Worm (Caenorhabditis elegans) whole organism, L4 larva: ENCODE data around the gene dsb-3.

ENCODE experiments used
- D1046.2 ChIP-seq: fragments of 200-800 bp; sonication (Bioruptor generic); IDR thresholded peaks from 2 replicates; pipeline ENCODE4 v1.3.6; 2022; ENCODE audit warnings: missing genetic modification characterization, missing compliant biosample characterization
- F37D6.2 ChIP-seq: sonication (generic microtip); optimal IDR thresholded peaks from 2 replicates; lab custom pipeline; 2016; ENCODE audit warnings: mild to moderate bottlenecking, missing genetic modification characterization, missing compliant biosample characterization
- F44E2.7 ChIP-seq: fragments of 200-800 bp; sonication (Bioruptor generic); IDR thresholded peaks from 2 replicates; pipeline ENCODE4 v2.1.2; 2022; ENCODE audit warnings: missing genetic modification characterization, missing compliant biosample characterization
- R02D3.7 ChIP-seq: fragments of 150-350 bp; sonication (generic microtip); optimal IDR thresholded peaks from 3 replicates; lab custom pipeline; 2014; ENCODE audit warnings: missing biosample characterization, missing genetic modification characterization
- T20F7.1 ChIP-seq: fragments of 200-800 bp; sonication (Bioruptor generic); optimal IDR thresholded peaks from 2 replicates; lab custom pipeline; 2018; ENCODE audit warnings: mild to moderate bottlenecking, missing genetic modification characterization, missing compliant biosample characterization
- T26A8.4 ChIP-seq: fragments of 200-800 bp; sonication (Bioruptor generic); IDR thresholded peaks from 2 replicates; pipeline ENCODE4 v1.3.6; 2022; ENCODE audit warnings: missing genetic modification characterization, missing compliant biosample characterization
- ama-1 ChIP-seq: fragments of 150-350 bp; optimal IDR thresholded peaks from 2 replicates; lab custom pipeline; 2014; ENCODE audit warnings: inconsistent platforms, mixed read lengths
- arid-1 ChIP-seq: fragments of 200-800 bp; sonication (Bioruptor generic); conservative IDR thresholded peaks from 2 replicates; pipeline ENCODE4 v1.3.6; 2022; ENCODE audit warnings: missing genetic modification reagents, missing genetic modification characterization, missing compliant biosample characterization
- ceh-82 ChIP-seq: sonication (generic microtip); optimal IDR thresholded peaks from 2 replicates; lab custom pipeline; 2017; ENCODE audit warnings: missing biosample characterization, missing genetic modification characterization
- daf-16 ChIP-seq, 3 experiments: sonication (generic microtip); optimal IDR thresholded peaks; 2 replicates each; lab custom pipeline; 2016 to 2017; ENCODE audit warnings: missing genetic modification characterization in 3 of 3, missing genetic modification reagents in 3 of 3, mild to moderate bottlenecking in 2 of 3, missing compliant biosample characterization in 2 of 3, missing biosample characterization in 1 of 3, moderate library complexity in 1 of 3
- dmd-6 ChIP-seq: fragments of 200-800 bp; sonication (Bioruptor generic); IDR thresholded peaks from 2 replicates; pipeline ENCODE4 v1.3.6; 2022; ENCODE audit warnings: missing genetic modification reagents, missing genetic modification characterization, missing compliant biosample characterization
- dve-1 ChIP-seq: sonication (generic microtip); optimal IDR thresholded peaks from 2 replicates; lab custom pipeline; 2017; ENCODE audit warnings: antibody characterized with exemption, mild to moderate bottlenecking, missing genetic modification characterization, missing compliant biosample characterization; ENCODE audit not compliant: insufficient read depth
- egl-27 ChIP-seq: sonication (generic microtip); optimal IDR thresholded peaks from 3 replicates; lab custom pipeline; 2017; ENCODE audit warnings: missing biosample characterization, missing genetic modification reagents, missing genetic modification characterization
- hlh-11 ChIP-seq: fragments of 200-800 bp; sonication (Bioruptor generic); optimal IDR thresholded peaks from 2 replicates; lab custom pipeline; 2018; ENCODE audit warnings: mild to moderate bottlenecking, missing genetic modification characterization, missing compliant biosample characterization
- hlh-30 ChIP-seq: sonication (generic microtip); optimal IDR thresholded peaks from 2 replicates; lab custom pipeline; 2017; ENCODE audit warnings: antibody characterized with exemption, mild to moderate bottlenecking, missing genetic modification characterization, missing compliant biosample characterization; ENCODE audit not compliant: insufficient read depth
- lin-13 ChIP-seq: fragments of 150-350 bp; optimal IDR thresholded peaks from 2 replicates; lab custom pipeline; 2014; ENCODE audit warnings: missing biosample characterization, missing genetic modification reagents, missing genetic modification characterization
- lin-38 ChIP-seq: fragments of 200-800 bp; sonication (Bioruptor generic); IDR thresholded peaks from 2 replicates; pipeline ENCODE4 v1.3.6; 2022; ENCODE audit warnings: missing genetic modification reagents, missing genetic modification characterization, missing compliant biosample characterization
- lsy-2 ChIP-seq, 2 experiments: fragments of 150-350 bp in 1 of 2; sonication (generic microtip) in 1 of 2; optimal IDR thresholded peaks; 2 replicates each; lab custom pipeline; 2014 to 2017; ENCODE audit warnings: missing biosample characterization in 2 of 2, missing genetic modification characterization in 2 of 2
- madf-9 ChIP-seq: fragments of 200-800 bp; sonication (Bioruptor generic); conservative IDR thresholded peaks from 2 replicates; pipeline ENCODE4 v1.3.6; 2022; ENCODE audit warnings: missing genetic modification reagents, missing genetic modification characterization, missing compliant biosample characterization
- mep-1 ChIP-seq: fragments of 150-350 bp; sonication (generic microtip); optimal IDR thresholded peaks from 3 replicates; lab custom pipeline; 2014; ENCODE audit warnings: missing biosample characterization, missing genetic modification characterization
- mes-2 ChIP-seq: sonication (generic microtip); optimal IDR thresholded peaks from 2 replicates; lab custom pipeline; 2016; ENCODE audit warnings: missing genotype, mild to moderate bottlenecking, missing genetic modification characterization, missing compliant biosample characterization; ENCODE audit not compliant: poor library complexity, severe bottlenecking
- nhr-28 ChIP-seq: fragments of 150-350 bp; optimal IDR thresholded peaks from 2 replicates; lab custom pipeline; 2014; ENCODE audit warnings: missing biosample characterization, missing genetic modification characterization
- nhr-77 ChIP-seq: fragments of 150-350 bp; optimal IDR thresholded peaks from 2 replicates; lab custom pipeline; 2014; ENCODE audit warnings: missing biosample characterization, missing genetic modification characterization
- pha-4 ChIP-seq, 2 experiments: fragments of 150-350 bp in 1 of 2; fragments of 200-800 bp in 1 of 2; sonication (Bioruptor generic) in 1 of 2; IDR thresholded peaks in 1 of 2; optimal IDR thresholded peaks in 1 of 2; 2 replicates each; pipeline versions ENCODE4 v1.3.6 to Lab custom; 2014 to 2022; ENCODE audit warnings: missing genetic modification characterization in 2 of 2, missing genetic modification reagents in 2 of 2, missing biosample characterization in 1 of 2, missing compliant biosample characterization in 1 of 2
- php-3 ChIP-seq: fragments of 200-800 bp; sonication (Bioruptor generic); IDR thresholded peaks from 2 replicates; pipeline ENCODE4 v1.3.6; 2022; ENCODE audit warnings: missing genetic modification reagents, missing genetic modification characterization, missing compliant biosample characterization
- pqm-1 ChIP-seq: sonication (generic microtip); optimal IDR thresholded peaks from 2 replicates; lab custom pipeline; 2017; ENCODE audit warnings: missing biosample characterization, missing genetic modification characterization
- zfp-3 ChIP-seq: fragments of 200-800 bp; sonication (Bioruptor generic); conservative IDR thresholded peaks from 2 replicates; pipeline ENCODE4 v1.3.6; 2022; ENCODE audit warnings: missing genetic modification reagents, missing genetic modification characterization, missing compliant biosample characterization
- zip-11 ChIP-seq: fragments of 200-800 bp; sonication (Bioruptor generic); IDR thresholded peaks from 2 replicates; pipeline ENCODE4 v1.3.6; 2022; ENCODE audit warnings: missing genetic modification characterization, missing compliant biosample characterization
- ztf-11 ChIP-seq: fragments of 150-350 bp; optimal IDR thresholded peaks from 2 replicates; lab custom pipeline; 2014; ENCODE audit warnings: missing biosample characterization, missing genetic modification characterization

Gene dsb-3

DNA sequence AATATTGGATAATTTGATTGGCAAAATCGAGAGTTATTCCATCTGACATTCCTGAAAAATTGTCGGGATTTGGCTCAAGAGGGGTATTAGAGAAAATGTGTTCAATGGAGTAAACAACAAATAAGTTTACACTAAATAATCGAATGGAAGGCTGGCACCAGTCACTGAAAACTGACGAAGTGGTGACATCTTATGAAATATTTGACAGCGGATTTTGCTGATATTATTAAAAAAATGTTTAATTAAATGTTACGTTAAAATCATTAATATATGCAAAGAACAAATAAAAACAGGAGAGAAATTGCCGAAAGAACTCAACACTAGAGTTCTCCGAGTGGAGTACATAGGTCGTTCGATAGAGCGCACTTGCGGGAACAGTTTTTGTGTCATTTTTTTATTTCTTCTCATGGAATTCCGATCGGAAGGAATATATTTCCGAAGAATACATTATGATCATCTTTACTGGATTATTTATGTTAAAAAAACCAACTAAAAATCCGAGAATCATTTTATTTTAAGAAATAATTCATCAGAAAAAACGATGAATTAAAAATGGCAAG, 26.2 kb upstream of the dsb-3 start, which contains the start of gene tag-322 (continued):
- TF ChIP-seq lsy-2 (tag; optimal IDR thresholded peaks at IDR 0.05; lab: Kevin White, UChicago) (peak; percentile 32 to 92), pha-4 (GFP tag; IDR thresholded peaks at IDR 0.05; lab: Robert Waterston, UW) (no peak), pha-4 (tag; optimal IDR thresholded peaks at IDR 0.05; lab: Kevin White, UChicago) (peak; percentile 18), T20F7.1 (peak; percentile 47), ama-1 (lab: Kevin White, UChicago) (peak; percentile 44), nhr-28 (tag; lab: Kevin White, UChicago) (peak; percentile 44), mep-1 (tag; lab: Kevin White, UChicago) (peak; percentile 85), hlh-30 (tag; lab: Kevin White, UChicago) (peak; percentile 54), F37D6.2 (tag; lab: Kevin White, UChicago) (peak; percentile 16)

DNA sequence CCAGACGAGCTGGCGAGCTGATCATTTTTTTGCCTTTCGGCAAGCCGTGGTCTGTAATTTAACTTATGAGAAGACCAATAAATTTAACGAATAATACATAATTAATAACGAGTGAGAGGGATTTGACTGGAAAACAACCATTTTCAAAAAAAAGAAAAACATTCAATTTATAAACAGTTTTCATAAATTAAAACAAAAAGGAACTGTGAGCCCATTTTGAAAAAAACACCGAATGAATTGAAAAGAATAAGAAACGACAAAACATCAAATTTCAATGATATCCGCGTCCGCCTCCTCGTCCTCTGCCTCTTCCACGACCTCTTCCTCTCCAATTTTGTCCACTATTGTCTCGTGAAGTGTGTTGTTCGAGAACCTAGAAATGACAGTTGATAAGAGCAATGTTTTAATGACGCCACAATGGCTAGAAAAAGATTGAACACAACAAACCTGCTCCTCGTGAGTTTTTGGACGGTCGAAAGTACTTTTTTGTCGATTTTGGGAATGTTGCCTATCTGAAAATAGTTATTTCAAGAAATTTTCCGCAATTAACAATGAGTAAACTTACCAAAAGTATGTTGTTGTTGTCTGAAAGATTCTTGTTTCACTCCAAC, 24.5 kb upstream of the dsb-3 start, which contains the start of gene tag-321:
Gene tag-321 (minus strand): TSS at position 51 of the 611 bp plus-strand sequence.
- TF ChIP-seq mes-2 (tag; lab: Kevin White, UChicago): peak; percentile 28
- TF ChIP-seq ceh-82 (tag; lab: Kevin White, UChicago): no peak
- TF ChIP-seq dmd-6 (GFP tag; lab: Robert Waterston, UW): peak; percentile 60
- peak; percentile 62 for TF ChIP-seq dve-1 (tag; lab: Kevin White, UChicago)
- peak; percentile 49 for TF ChIP-seq hlh-30 (tag; lab: Kevin White, UChicago)
- TF ChIP-seq ztf-11 (tag; lab: Kevin White, UChicago): no peak
- TF ChIP-seq nhr-77 (tag; lab: Kevin White, UChicago): peak; percentile 32
- no peak for TF ChIP-seq daf-16 (GFP tag; optimal IDR thresholded peaks at IDR 0.05; lab: Kevin White, UChicago)
- peak; percentile 82 for TF ChIP-seq daf-16 (tag; optimal IDR thresholded peaks at IDR 0.05; lab: Kevin White, UChicago)
- peak; percentile 75 for TF ChIP-seq nhr-28 (tag; lab: Kevin White, UChicago)
- TF ChIP-seq hlh-11 (tag; lab: Kevin White, UChicago): peak; percentile 36
- TF ChIP-seq D1046.2: no peak

DNA sequence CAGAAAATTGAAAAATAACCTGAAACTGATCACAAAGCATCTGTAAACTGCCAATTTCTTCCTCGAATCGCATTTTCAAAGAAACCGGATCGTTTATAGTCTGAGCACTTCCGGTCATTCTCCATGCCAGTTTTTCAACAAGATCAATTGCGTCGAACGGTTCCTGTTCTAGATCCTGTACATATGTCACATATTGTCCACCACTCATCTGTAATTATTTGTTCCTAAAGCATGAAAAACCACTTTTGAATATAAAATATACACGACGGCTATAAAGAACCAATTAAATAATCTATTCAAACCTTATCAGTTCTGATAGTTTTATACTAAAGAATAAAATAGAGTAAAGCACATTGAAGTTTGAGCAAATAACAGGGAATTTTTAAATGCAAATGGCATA, 22.9 kb upstream of the dsb-3 start, which contains the start of gene sec-10:
Gene sec-10 (minus strand): TSS at position 208 of the 400 bp plus-strand sequence.
- no peak for TF ChIP-seq lsy-2 (tag; optimal IDR thresholded peaks at IDR 0.05; lab: Kevin White, UChicago)
- no peak for TF ChIP-seq egl-27 (tag; lab: Kevin White, UChicago)
- TF ChIP-seq mep-1 (tag; lab: Kevin White, UChicago): no peak
- peak; percentile 64; the same call in 1 of the 2 replicates for TF ChIP-seq T26A8.4 (GFP tag; lab: Robert Waterston, UW)
- TF ChIP-seq R02D3.7 (tag; lab: Kevin White, UChicago): no peak
- TF ChIP-seq arid-1 (GFP tag; lab: Robert Waterston, UW): 0 out of 2 replicates have a peak, but pooled peaks have one; percentile 33
- peak; percentile 63 for TF ChIP-seq php-3
- TF ChIP-seq pqm-1: peak; percentile 9
- TF ChIP-seq lin-38: peak; percentile 43; the same call in 1 of the 2 replicates
- TF ChIP-seq zfp-3 (GFP tag; lab: Robert Waterston, UW): peak; percentile 60; the same call in 1 of the 2 replicates
- TF ChIP-seq nhr-28 (tag; lab: Kevin White, UChicago): peak; percentile 68
- TF ChIP-seq daf-16 (GFP tag; optimal IDR thresholded peaks at IDR 0.05; lab: Kevin White, UChicago): no peak
- peak; percentile 42 for TF ChIP-seq daf-16 (tag; optimal IDR thresholded peaks at IDR 0.05; lab: Kevin White, UChicago)
- TF ChIP-seq dve-1 (tag; lab: Kevin White, UChicago): peak; percentile 57
- no peak for TF ChIP-seq madf-9 (GFP tag; lab: Robert Waterston, UW)
- TF ChIP-seq, all 104 proteins: peak for 9

DNA sequence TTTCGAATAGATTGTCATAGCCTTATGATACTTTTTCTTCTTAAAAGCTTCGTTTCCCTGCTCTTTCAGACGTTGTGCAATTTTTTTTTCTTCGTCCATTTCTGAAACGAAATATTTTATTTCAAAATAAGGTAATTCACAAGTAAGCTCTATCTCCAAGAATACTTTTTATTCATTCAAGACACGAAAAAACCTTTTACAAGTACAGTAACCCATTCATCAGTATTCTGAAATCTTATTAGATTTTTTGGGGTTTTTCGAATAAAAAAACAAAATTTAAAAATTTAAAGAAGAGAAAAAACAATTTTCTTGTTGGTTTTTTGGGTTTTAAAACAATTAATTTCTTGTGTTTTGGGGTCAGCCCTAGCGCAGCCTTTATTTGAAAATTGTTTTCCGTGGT, 19.4 kb upstream of the dsb-3 start, which contains the start of gene rpap-3:
Gene rpap-3 (minus strand): TSS at position 101 of the 400 bp plus-strand sequence.
- no peak for TF ChIP-seq lin-13
- no peak for TF ChIP-seq zip-11 (GFP tag; lab: Robert Waterston, UW)
- TF ChIP-seq daf-16 (GFP tag; optimal IDR thresholded peaks at IDR 0.05; lab: Kevin White, UChicago): peak in 1 of 2 experiments; percentile 0
- no peak for TF ChIP-seq daf-16 (tag; optimal IDR thresholded peaks at IDR 0.05; lab: Kevin White, UChicago)
- TF ChIP-seq F44E2.7 (GFP tag; lab: Robert Waterston, UW): no peak
